Fruit fly (Drosophila melanogaster): ENCODE results near the gene Fer1.
A peak's percentile ranks its signal among the peaks of the same experiment; 100 is the strongest.

Fer1 gene

DNA sequence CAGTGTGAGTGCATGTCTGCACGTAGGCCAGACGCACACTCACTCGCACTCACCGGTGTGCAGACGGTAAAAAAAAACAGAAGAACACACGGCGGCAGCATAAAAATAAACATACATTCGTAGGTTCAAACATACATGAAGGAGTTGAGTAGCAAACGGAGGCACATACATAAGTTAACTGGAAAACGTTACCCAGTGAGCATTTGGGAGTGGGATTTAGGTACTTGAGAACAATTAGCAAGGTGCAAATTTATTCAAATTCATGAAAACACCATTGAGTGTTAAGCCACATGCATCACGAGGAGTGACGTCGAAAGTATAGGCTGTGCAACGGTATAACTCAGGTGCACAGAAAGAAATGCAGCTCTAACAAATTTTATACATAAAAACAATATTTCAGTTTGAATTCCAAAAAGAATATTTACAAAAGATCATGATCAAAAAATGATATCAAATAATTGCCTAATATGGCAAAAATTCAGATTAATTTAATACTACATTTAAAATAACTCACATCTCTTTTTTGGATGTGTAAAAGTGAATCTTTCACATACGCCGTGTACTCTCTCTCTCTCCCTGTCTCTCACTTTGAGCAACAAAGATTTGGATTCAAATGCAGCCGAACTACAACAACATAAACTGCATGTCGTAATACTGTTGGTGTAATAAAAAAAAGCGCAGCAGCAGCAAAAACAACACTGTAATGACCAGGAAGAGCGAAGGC lies 27.3 kb upstream of the Fer1 start (continued):
- TF ChIP-seq bcd (GFP tag; optimal IDR thresholded peaks at IDR 0.05) (peak; percentile 91), Six4 (GFP tag; optimal IDR thresholded peaks at IDR 0.05) (peak; percentile 96), disco-r (GFP tag; optimal IDR thresholded peaks at IDR 0.05) (peak; percentile 64), Stat92E (GFP tag; optimal IDR thresholded peaks at IDR 0.05) (peak in 1 of 3 experiments; percentile 96), CG10654 (GFP tag; optimal IDR thresholded peaks at IDR 0.05) (peak; percentile 94), sd (tag; optimal IDR thresholded peaks at IDR 0.05) (peak; percentile 69), gcm2 (GFP tag; optimal IDR thresholded peaks at IDR 0.05) (peak; percentile 81), hth (optimal IDR thresholded peaks at IDR 0.05) (no peak), Oli (tag; optimal IDR thresholded peaks at IDR 0.05) (peak; percentile 97), CG8944 (GFP tag; optimal IDR thresholded peaks at IDR 0.05) (peak; percentile 90), HmgD (GFP tag; optimal IDR thresholded peaks at IDR 0.05) (peak; percentile 33), CG2129 (GFP tag; IDR thresholded peaks at IDR 0.05; ENCODE audit: partially characterized antibody) (no peak), CG3847 (GFP tag; IDR thresholded peaks at IDR 0.05) (no peak), fd96Cb (tag; optimal IDR thresholded peaks at IDR 0.05) (peak; percentile 97), btn (GFP tag; optimal IDR thresholded peaks at IDR 0.05) (peak; percentile 91), CG12659 (GFP tag; optimal IDR thresholded peaks at IDR 0.05) (peak; percentile 93), BEAF-32 (GFP tag; optimal IDR thresholded peaks at IDR 0.05) (no peak), croc (GFP tag; conservative IDR thresholded peaks at IDR 0.05) (peak; percentile 97), ac (GFP tag; optimal IDR thresholded peaks at IDR 0.05) (peak; percentile 93), Dek (tag; optimal IDR thresholded peaks at IDR 0.05) (peak; percentile 72), Kr (GFP tag; optimal IDR thresholded peaks at IDR 0.05) (peak; percentile 83), Ets65A (GFP tag) (peak; percentile 97), CG8765 (GFP tag; IDR thresholded peaks at IDR 0.05) (no peak), CHES-1-like (GFP tag; optimal IDR thresholded peaks at IDR 0.05) (peak; percentile 78), klu (GFP tag; IDR thresholded peaks at IDR 0.05) (no peak), CG7556 (GFP tag; optimal IDR thresholded peaks at IDR 0.05) (peak; percentile 90), CG12104 (GFP tag; optimal IDR thresholded peaks at IDR 0.05) (peak; percentile 92), chif (GFP tag; optimal IDR thresholded peaks at IDR 0.05) (peak; percentile 92 to 97), nau (GFP tag; optimal IDR thresholded peaks at IDR 0.05) (peak; percentile 79), H15 (GFP tag; IDR thresholded peaks at IDR 0.05) (no peak), HLH54F (GFP tag; optimal IDR thresholded peaks at IDR 0.05) (peak; percentile 49), lab (GFP tag; optimal IDR thresholded peaks at IDR 0.05) (peak; percentile 85), CG12155 (GFP tag; optimal IDR thresholded peaks at IDR 0.05) (peak; percentile 87), CG10209 (GFP tag; optimal IDR thresholded peaks at IDR 0.05) (peak; percentile 93), CG15601 (tag; optimal IDR thresholded peaks at IDR 0.05) (peak; percentile 98), ash1 (GFP tag; optimal IDR thresholded peaks at IDR 0.05) (no peak), Max (GFP tag; optimal IDR thresholded peaks at IDR 0.05) (peak; percentile 92), nom (GFP tag; optimal IDR thresholded peaks at IDR 0.05) (peak; percentile 62), peb (GFP tag; IDR thresholded peaks at IDR 0.05) (no peak), CG3281 (GFP tag; optimal IDR thresholded peaks at IDR 0.05) (peak; percentile 64), Opbp (GFP tag; IDR thresholded peaks at IDR 0.05; ENCODE audit: partially characterized antibody) (no peak), Gsc (GFP tag; IDR thresholded peaks at IDR 0.05) (no peak), tna (GFP tag; IDR thresholded peaks at IDR 0.05; ENCODE audit: partially characterized antibody) (no peak), CG17359 (tag; optimal IDR thresholded peaks at IDR 0.05) (peak; percentile 98), vfl (GFP tag; optimal IDR thresholded peaks at IDR 0.05) (no peak), kay (GFP tag; optimal IDR thresholded peaks at IDR 0.05) (peak; percentile 91), PHDP (tag; optimal IDR thresholded peaks at IDR 0.05) (peak; percentile 95), Gug (GFP tag; IDR thresholded peaks at IDR 0.05) (peak; percentile 63; the same call in 3 of the 4 replicates), Atf3 (GFP tag; optimal IDR thresholded peaks at IDR 0.05) (peak; percentile 92)

Measured in whole organism, embryonic.